Worm (Caenorhabditis elegans) whole organism, late embryonic: Measurements from ENCODE around the gene msp-74.

Experiments
- C38D4.7 ChIP-seq: fragments of 200-800 bp; sonication (Bioruptor generic); optimal IDR thresholded peaks from 2 replicates; lab custom pipeline; 2018; ENCODE audit warnings: mild to moderate bottlenecking, missing genetic modification characterization, moderate library complexity, missing compliant biosample characterization
- K09A11.1 ChIP-seq: sonication (generic microtip); optimal IDR thresholded peaks from 2 replicates; lab custom pipeline; 2017; ENCODE audit warnings: antibody characterized with exemption, mild to moderate bottlenecking, missing genetic modification characterization, missing compliant biosample characterization; ENCODE audit not compliant: insufficient read depth
- T23F11.4 ChIP-seq: fragments of 200-800 bp; sonication (Bioruptor generic); optimal IDR thresholded peaks from 2 replicates; lab custom pipeline; 2018; ENCODE audit warnings: mild to moderate bottlenecking, missing genetic modification characterization, missing compliant biosample characterization
- Y22D7AL.16 ChIP-seq: sonication (generic microtip); optimal IDR thresholded peaks from 2 replicates; lab custom pipeline; 2016; ENCODE audit warnings: missing genetic modification characterization, missing compliant biosample characterization
- ceh-19 ChIP-seq: fragments of 200-800 bp; sonication (Bioruptor generic); optimal IDR thresholded peaks from 2 replicates; lab custom pipeline; 2018; ENCODE audit warnings: mild to moderate bottlenecking, missing genetic modification characterization, missing compliant biosample characterization
- ceh-24 ChIP-seq: sonication (generic microtip); optimal IDR thresholded peaks from 2 replicates; lab custom pipeline; 2016; ENCODE audit warnings: mild to moderate bottlenecking, missing genetic modification characterization, missing compliant biosample characterization
- ceh-31 ChIP-seq: sonication (generic microtip); optimal IDR thresholded peaks from 2 replicates; lab custom pipeline; 2016; ENCODE audit warnings: missing genetic modification characterization, missing compliant biosample characterization
- ceh-45 ChIP-seq: fragments of 200-800 bp; sonication (Bioruptor generic); IDR thresholded peaks from 2 replicates; pipeline ENCODE4 v1.3.6; 2022; ENCODE audit warnings: missing genetic modification reagents, missing genetic modification characterization, missing compliant biosample characterization
- ceh-48 ChIP-seq: sonication (generic microtip); optimal IDR thresholded peaks from 2 replicates; lab custom pipeline; 2016; ENCODE audit warnings: missing genetic modification characterization, inconsistent platforms, missing compliant biosample characterization
- ceh-6 ChIP-seq: fragments of 200-800 bp; sonication (Bioruptor generic); optimal IDR thresholded peaks from 2 replicates; lab custom pipeline; 2018; ENCODE audit warnings: mild to moderate bottlenecking, missing genetic modification characterization, missing compliant biosample characterization
- ceh-9 ChIP-seq: sonication (generic microtip); optimal IDR thresholded peaks from 2 replicates; lab custom pipeline; 2016; ENCODE audit warnings: mild to moderate bottlenecking, missing genetic modification characterization, inconsistent platforms, missing compliant biosample characterization
- che-1 ChIP-seq: sonication (generic microtip); optimal IDR thresholded peaks from 2 replicates; lab custom pipeline; 2016; ENCODE audit warnings: mild to moderate bottlenecking, missing genetic modification characterization, missing compliant biosample characterization
- dmd-4 ChIP-seq: sonication (generic microtip); optimal IDR thresholded peaks from 2 replicates; lab custom pipeline; 2016; ENCODE audit warnings: borderline replicate concordance, missing genetic modification characterization, missing compliant biosample characterization
- dve-1 ChIP-seq: sonication (generic microtip); optimal IDR thresholded peaks from 2 replicates; lab custom pipeline; 2017; ENCODE audit warnings: antibody characterized with exemption, mild to moderate bottlenecking, missing genetic modification characterization, missing compliant biosample characterization
- elt-2 ChIP-seq: sonication (generic microtip); optimal IDR thresholded peaks from 2 replicates; lab custom pipeline; 2016; ENCODE audit warnings: missing genetic modification reagents, missing genetic modification characterization, missing compliant biosample characterization
- ets-4 ChIP-seq: sonication (generic microtip); optimal IDR thresholded peaks from 2 replicates; lab custom pipeline; 2016; ENCODE audit warnings: missing genetic modification characterization, missing compliant biosample characterization
- fkh-10 ChIP-seq: fragments of 150-350 bp; optimal IDR thresholded peaks from 2 replicates; lab custom pipeline; 2014; ENCODE audit warnings: missing biosample characterization, missing genetic modification reagents, missing genetic modification characterization
- fkh-6 ChIP-seq: sonication (generic microtip); optimal IDR thresholded peaks from 2 replicates; lab custom pipeline; 2016; ENCODE audit warnings: missing genetic modification characterization, missing compliant biosample characterization
- lin-11 ChIP-seq: fragments of 200-800 bp; sonication (Bioruptor generic); optimal IDR thresholded peaks from 2 replicates; lab custom pipeline; 2018; ENCODE audit warnings: mild to moderate bottlenecking, missing genetic modification characterization, missing compliant biosample characterization
- mec-3 ChIP-seq: sonication (generic microtip); optimal IDR thresholded peaks from 2 replicates; lab custom pipeline; 2016; ENCODE audit warnings: borderline replicate concordance, missing genetic modification characterization, missing compliant biosample characterization
- nfya-1 ChIP-seq: sonication (generic microtip); optimal IDR thresholded peaks from 2 replicates; lab custom pipeline; 2017; ENCODE audit warnings: missing genetic modification characterization, mild to moderate bottlenecking, missing compliant biosample characterization, antibody characterized with exemption, moderate library complexity
- npax-4 ChIP-seq: sonication (generic microtip); optimal IDR thresholded peaks from 2 replicates; lab custom pipeline; 2016; ENCODE audit warnings: missing genetic modification characterization, missing compliant biosample characterization
- odd-2 ChIP-seq: sonication (generic microtip); optimal IDR thresholded peaks from 2 replicates; lab custom pipeline; 2017; ENCODE audit warnings: antibody characterized with exemption, mild to moderate bottlenecking, missing genetic modification characterization, missing compliant biosample characterization
- pag-3 ChIP-seq: sonication (generic microtip); optimal IDR thresholded peaks from 2 replicates; lab custom pipeline; 2016; ENCODE audit warnings: missing compliant biosample characterization, missing genetic modification characterization, borderline replicate concordance
- pat-9 ChIP-seq: fragments of 200-800 bp; sonication (Bioruptor generic); optimal IDR thresholded peaks from 2 replicates; lab custom pipeline; 2018; ENCODE audit warnings: mild to moderate bottlenecking, missing genetic modification characterization, moderate library complexity, missing compliant biosample characterization
- pha-2 ChIP-seq: sonication (generic microtip); optimal IDR thresholded peaks from 2 replicates; lab custom pipeline; 2017; ENCODE audit warnings: mild to moderate bottlenecking, missing genetic modification characterization, missing compliant biosample characterization
- pha-4 ChIP-seq: fragments of 150-350 bp; optimal IDR thresholded peaks from 2 replicates; lab custom pipeline; 2018; ENCODE audit warnings: missing biosample characterization, missing genetic modification reagents, missing genetic modification characterization
- pqm-1 ChIP-seq: sonication (generic microtip); optimal IDR thresholded peaks from 2 replicates; lab custom pipeline; 2016; ENCODE audit warnings: missing genetic modification characterization, missing compliant biosample characterization
- pros-1 ChIP-seq: fragments of 150-350 bp; optimal IDR thresholded peaks from 2 replicates; lab custom pipeline; 2014; ENCODE audit warnings: missing biosample characterization, missing genetic modification reagents, missing genetic modification characterization
- ref-2 ChIP-seq: sonication (generic microtip); optimal IDR thresholded peaks from 2 replicates; lab custom pipeline; 2016; ENCODE audit warnings: missing genetic modification characterization, missing compliant biosample characterization
- rnt-1 ChIP-seq: sonication (generic microtip); optimal IDR thresholded peaks from 2 replicates; lab custom pipeline; 2016; ENCODE audit warnings: missing genetic modification characterization, missing compliant biosample characterization
- sox-4 ChIP-seq: sonication (generic microtip); optimal IDR thresholded peaks from 2 replicates; lab custom pipeline; 2017; ENCODE audit warnings: mild to moderate bottlenecking, missing genetic modification characterization, inconsistent platforms, missing compliant biosample characterization
- ttx-3 ChIP-seq: sonication (generic microtip); optimal IDR thresholded peaks from 2 replicates; lab custom pipeline; 2016; ENCODE audit warnings: missing genetic modification reagents, missing genetic modification characterization, missing compliant biosample characterization
- unc-42 ChIP-seq: sonication (generic microtip); optimal IDR thresholded peaks from 2 replicates; lab custom pipeline; 2016; ENCODE audit warnings: missing genotype, missing genetic modification characterization, missing compliant biosample characterization

The msp-74 gene

ce11 chrII:5091640-5092243, 23.4 kb downstream of the msp-74 start, which contains the start of gene pld-1:
Gene pld-1, minus strand, starts transcription at chrII:5091690.
- no peak for TF ChIP-seq pat-9 (tag; lab: Kevin White, UChicago)
- TF ChIP-seq mec-3 (tag; lab: Kevin White, UChicago): no peak
- no peak for TF ChIP-seq che-1 (tag; lab: Kevin White, UChicago)
- TF ChIP-seq odd-2 (tag; lab: Kevin White, UChicago): no peak
- TF ChIP-seq sox-4 (tag; lab: Kevin White, UChicago): no peak
- TF ChIP-seq T23F11.4 (GFP tag; lab: Kevin White, UChicago): no peak
- no peak for TF ChIP-seq nfya-1 (tag; lab: Kevin White, UChicago)
- no peak for TF ChIP-seq fkh-6 (tag; lab: Kevin White, UChicago)

- no peak for TF ChIP-seq odd-2 (tag; lab: Kevin White, UChicago)
- no peak for TF ChIP-seq ref-2 (tag; lab: Kevin White, UChicago)
- TF ChIP-seq pag-3 (tag; lab: Kevin White, UChicago): no peak
- no peak for TF ChIP-seq C38D4.7 (GFP tag; lab: Kevin White, UChicago)
- no peak for TF ChIP-seq dve-1 (tag; lab: Kevin White, UChicago)
- no peak for TF ChIP-seq pros-1
- no peak for TF ChIP-seq ets-4 (tag; lab: Kevin White, UChicago)
- no peak for TF ChIP-seq ceh-19 (GFP tag; lab: Kevin White, UChicago)
- no peak for TF ChIP-seq ceh-48 (tag; lab: Kevin White, UChicago)
- TF ChIP-seq ceh-6 (GFP tag; lab: Kevin White, UChicago): no peak
- TF ChIP-seq che-1 (tag; lab: Kevin White, UChicago): no peak
- TF ChIP-seq npax-4 (tag; lab: Kevin White, UChicago): no peak
- TF ChIP-seq, all 69 proteins: peak for 0
Measured at ce11 chrII:5086143-5086542, 29.0 kb downstream of the msp-74 start.

ce11 chrII:5085450-5085849, 29.7 kb downstream of the msp-74 start, which contains the start of gene txt-9:
Gene txt-9, plus strand, starts transcription at chrII:5085785.
- TF ChIP-seq rnt-1 (tag; lab: Kevin White, UChicago) (no peak), unc-42 (no peak), lin-11 (tag; lab: Kevin White, UChicago) (no peak), ceh-45 (GFP tag; lab: Robert Waterston, UW) (no peak), pag-3 (tag; lab: Kevin White, UChicago) (no peak), pha-4 (no peak), ceh-24 (tag; lab: Kevin White, UChicago) (no peak), dmd-4 (tag; lab: Kevin White, UChicago) (no peak), fkh-10 (no peak), K09A11.1 (tag; lab: Kevin White, UChicago) (no peak), pha-2 (tag; lab: Kevin White, UChicago) (no peak), ceh-9 (tag; lab: Kevin White, UChicago) (no peak), Y22D7AL.16 (no peak), ceh-6 (GFP tag; lab: Kevin White, UChicago) (no peak), ttx-3 (tag; lab: Kevin White, UChicago) (no peak)

ce11 chrII:5084225-5084624, 30.9 kb downstream of the msp-74 start:
- TF ChIP-seq ref-2 (tag; lab: Kevin White, UChicago) (no peak), ceh-31 (tag; lab: Kevin White, UChicago) (no peak), ceh-6 (GFP tag; lab: Kevin White, UChicago) (no peak), che-1 (tag; lab: Kevin White, UChicago) (no peak), C38D4.7 (GFP tag; lab: Kevin White, UChicago) (no peak), pag-3 (tag; lab: Kevin White, UChicago) (no peak), elt-2 (tag; lab: Kevin White, UChicago) (peak; percentile 49), pqm-1 (no peak)
